Worm (Caenorhabditis elegans) whole organism, young adult: ENCODE results near the gene gcy-3.

ENCODE experiments used
- B0336.3 ChIP-seq: fragments of 200-800 bp; sonication (Bioruptor generic); IDR thresholded peaks from 2 replicates; pipeline ENCODE4 v1.3.6; 2022; ENCODE audit warnings: missing genetic modification characterization, missing compliant biosample characterization
- D2030.7 ChIP-seq: fragments of 200-800 bp; sonication (Bioruptor generic); IDR thresholded peaks from 2 replicates; pipeline ENCODE4 v1.3.6; 2022; ENCODE audit warnings: missing genetic modification reagents, missing genetic modification characterization, missing compliant biosample characterization
- F22D6.2 ChIP-seq: sonication (generic microtip); optimal IDR thresholded peaks from 2 replicates; lab custom pipeline; 2016; ENCODE audit warnings: mild to moderate bottlenecking, missing genetic modification characterization, missing compliant biosample characterization
- F33H1.4 ChIP-seq: fragments of 200-800 bp; sonication (Bioruptor generic); IDR thresholded peaks from 2 replicates; pipeline ENCODE4 v1.3.6; 2022; ENCODE audit warnings: missing genetic modification reagents, missing genetic modification characterization, missing compliant biosample characterization
- F39B2.1 ChIP-seq: fragments of 200-800 bp; sonication (Bioruptor generic); IDR thresholded peaks from 2 replicates; pipeline ENCODE4 v1.3.6; 2022; ENCODE audit warnings: missing genetic modification reagents, missing genetic modification characterization, missing compliant biosample characterization
- F52B5.7 ChIP-seq: sonication (generic microtip); optimal IDR thresholded peaks from 2 replicates; lab custom pipeline; 2016; ENCODE audit warnings: mild to moderate bottlenecking, missing genetic modification characterization, missing compliant biosample characterization
- Y67H2A.10 ChIP-seq: fragments of 200-800 bp; sonication (Bioruptor generic); conservative IDR thresholded peaks from 2 replicates; pipeline ENCODE4 v1.3.6; 2022; ENCODE audit warnings: missing genetic modification reagents, missing genetic modification characterization, missing compliant biosample characterization
- Y79H2A.3 ChIP-seq: fragments of 200-800 bp; sonication (Bioruptor generic); conservative IDR thresholded peaks from 2 replicates; pipeline ENCODE4 v1.3.6; 2022; ENCODE audit warnings: missing genetic modification reagents, missing genetic modification characterization, missing compliant biosample characterization
- aptf-2 ChIP-seq: fragments of 200-800 bp; sonication (Bioruptor generic); conservative IDR thresholded peaks from 2 replicates; pipeline ENCODE4 v1.3.6; 2022; ENCODE audit warnings: missing genetic modification reagents, missing genetic modification characterization, missing compliant biosample characterization
- aptf-3 ChIP-seq: fragments of 200-800 bp; sonication (Bioruptor generic); IDR thresholded peaks from 2 replicates; pipeline ENCODE4 v1.3.6; 2022; ENCODE audit warnings: missing genetic modification characterization, missing compliant biosample characterization
- attf-3 ChIP-seq: fragments of 200-800 bp; sonication (Bioruptor generic); conservative IDR thresholded peaks from 2 replicates; pipeline ENCODE4 v1.3.6; 2022; ENCODE audit warnings: missing genetic modification reagents, missing genetic modification characterization, missing compliant biosample characterization
- attf-5 ChIP-seq: fragments of 200-800 bp; sonication (Bioruptor generic); optimal IDR thresholded peaks from 2 replicates; lab custom pipeline; 2018; ENCODE audit warnings: mild to moderate bottlenecking, missing genetic modification characterization, missing compliant biosample characterization
- attf-6 ChIP-seq: fragments of 200-800 bp; sonication (Bioruptor generic); IDR thresholded peaks from 2 replicates; pipeline ENCODE4 v1.3.6; 2022; ENCODE audit warnings: missing genetic modification reagents, missing genetic modification characterization, missing compliant biosample characterization
- bed-1 ChIP-seq: fragments of 200-800 bp; sonication (Bioruptor generic); IDR thresholded peaks from 2 replicates; pipeline ENCODE4 v1.3.6; 2022; ENCODE audit warnings: missing genetic modification reagents, missing genetic modification characterization, missing compliant biosample characterization
- bed-2 ChIP-seq: fragments of 200-800 bp; sonication (Bioruptor generic); IDR thresholded peaks from 2 replicates; pipeline ENCODE4 v1.3.6; 2022; ENCODE audit warnings: missing genetic modification reagents, missing genetic modification characterization, missing compliant biosample characterization
- ceh-27 ChIP-seq: fragments of 200-800 bp; sonication (Bioruptor generic); optimal IDR thresholded peaks from 2 replicates; lab custom pipeline; 2018; ENCODE audit warnings: mild to moderate bottlenecking, missing genetic modification characterization, moderate library complexity, missing compliant biosample characterization
- ceh-40 ChIP-seq: fragments of 200-800 bp; sonication (Bioruptor generic); IDR thresholded peaks from 2 replicates; pipeline ENCODE4 v1.3.6; 2022; ENCODE audit warnings: missing genetic modification characterization, missing compliant biosample characterization
- ceh-58 ChIP-seq: fragments of 200-800 bp; sonication (Bioruptor generic); IDR thresholded peaks from 2 replicates; pipeline ENCODE4 v1.3.6; 2022; ENCODE audit warnings: missing genetic modification characterization, missing compliant biosample characterization
- chd-7 ChIP-seq: sonication (generic microtip); optimal IDR thresholded peaks from 2 replicates; lab custom pipeline; 2016; ENCODE audit warnings: mild to moderate bottlenecking, missing genetic modification characterization, moderate library complexity, missing compliant biosample characterization
- dox-1 ChIP-seq: fragments of 200-800 bp; sonication (Bioruptor generic); IDR thresholded peaks from 2 replicates; pipeline ENCODE4 v1.3.6; 2022; ENCODE audit warnings: missing genetic modification reagents, missing genetic modification characterization, missing compliant biosample characterization
- hrde-1 ChIP-seq: sonication (generic microtip); optimal IDR thresholded peaks from 2 replicates; lab custom pipeline; 2016; ENCODE audit warnings: missing genetic modification characterization, mild to moderate bottlenecking, missing compliant biosample characterization, moderate library complexity, missing genotype, missing genetic modification reagents, borderline replicate concordance
- lin-40 ChIP-seq: sonication (generic microtip); optimal IDR thresholded peaks from 2 replicates; lab custom pipeline; 2016; ENCODE audit warnings: missing genetic modification characterization, mild to moderate bottlenecking, missing compliant biosample characterization, missing genotype, missing genetic modification reagents
- lin-54 ChIP-seq: fragments of 200-800 bp; sonication (Bioruptor generic); optimal IDR thresholded peaks from 2 replicates; lab custom pipeline; 2018; ENCODE audit warnings: mild to moderate bottlenecking, missing genetic modification characterization, missing compliant biosample characterization
- lsl-1 ChIP-seq: fragments of 200-800 bp; sonication (Bioruptor generic); optimal IDR thresholded peaks from 2 replicates; lab custom pipeline; 2018; ENCODE audit warnings: mild to moderate bottlenecking, missing genetic modification characterization, moderate library complexity, missing compliant biosample characterization
- madf-3 ChIP-seq: fragments of 200-800 bp; sonication (Bioruptor generic); IDR thresholded peaks from 2 replicates; pipeline ENCODE4 v1.3.6; 2022; ENCODE audit warnings: missing genetic modification reagents, missing genetic modification characterization, missing compliant biosample characterization
- madf-6 ChIP-seq: fragments of 200-800 bp; sonication (Bioruptor generic); IDR thresholded peaks from 2 replicates; pipeline ENCODE4 v1.3.6; 2022; ENCODE audit warnings: missing genetic modification reagents, missing genetic modification characterization, missing compliant biosample characterization
- madf-8 ChIP-seq: fragments of 200-800 bp; sonication (Bioruptor generic); conservative IDR thresholded peaks from 2 replicates; pipeline ENCODE4 v1.3.6; 2022; ENCODE audit warnings: missing genetic modification reagents, missing genetic modification characterization, missing compliant biosample characterization
- mcd-1 ChIP-seq: fragments of 200-800 bp; sonication (Bioruptor generic); IDR thresholded peaks from 2 replicates; pipeline ENCODE4 v1.3.6; 2022; ENCODE audit warnings: missing genetic modification reagents, missing genetic modification characterization, missing compliant biosample characterization
- mel-28 ChIP-seq: sonication (generic microtip); optimal IDR thresholded peaks from 2 replicates; lab custom pipeline; 2016; ENCODE audit warnings: borderline replicate concordance, mild to moderate bottlenecking, missing genetic modification characterization, missing compliant biosample characterization
- mes-4 ChIP-seq: sonication (generic microtip); optimal IDR thresholded peaks from 2 replicates; lab custom pipeline; 2016; ENCODE audit warnings: missing genotype, missing genetic modification characterization, missing compliant biosample characterization
- mxl-1 ChIP-seq: sonication (generic microtip); optimal IDR thresholded peaks from 2 replicates; lab custom pipeline; 2016; ENCODE audit warnings: missing genetic modification characterization, missing compliant biosample characterization
- nfyb-1 ChIP-seq: fragments of 200-800 bp; sonication (Bioruptor generic); IDR thresholded peaks from 2 replicates; pipeline ENCODE4 v1.3.6; 2022; ENCODE audit warnings: missing genetic modification reagents, missing genetic modification characterization, missing compliant biosample characterization
- nhr-27 ChIP-seq: fragments of 200-800 bp; sonication (Bioruptor generic); optimal IDR thresholded peaks from 2 replicates; lab custom pipeline; 2018; ENCODE audit warnings: mild to moderate bottlenecking, missing genetic modification characterization, moderate library complexity, missing compliant biosample characterization
- nhr-90 ChIP-seq: sonication (generic microtip); optimal IDR thresholded peaks from 2 replicates; lab custom pipeline; 2016; ENCODE audit warnings: missing genotype, mild to moderate bottlenecking, missing genetic modification characterization, missing compliant biosample characterization
- rec-8 ChIP-seq, 2 experiments: sonication (generic microtip); optimal IDR thresholded peaks; 2 replicates each; lab custom pipeline; 2016; ENCODE audit warnings: mild to moderate bottlenecking in 2 of 2, missing genetic modification characterization in 2 of 2, missing genetic modification reagents in 2 of 2, missing genotype in 2 of 2, missing biosample characterization in 1 of 2, missing compliant biosample characterization in 1 of 2, moderate library complexity in 1 of 2
- snpc-1.3 ChIP-seq: sonication (generic microtip); optimal IDR thresholded peaks from 2 replicates; lab custom pipeline; 2017; ENCODE audit warnings: missing genetic modification characterization, mild to moderate bottlenecking, missing compliant biosample characterization, antibody characterized with exemption, moderate library complexity, missing genotype, missing genetic modification reagents; ENCODE audit not compliant: insufficient read depth
- tlf-1 ChIP-seq: fragments of 200-800 bp; sonication (Bioruptor generic); optimal IDR thresholded peaks from 2 replicates; lab custom pipeline; 2018; ENCODE audit warnings: mild to moderate bottlenecking, missing genetic modification characterization, missing compliant biosample characterization
- unc-130 ChIP-seq: sonication (generic microtip); optimal IDR thresholded peaks from 2 replicates; lab custom pipeline; 2016; ENCODE audit warnings: missing genetic modification reagents, missing genetic modification characterization, missing compliant biosample characterization
- xnd-1 ChIP-seq: sonication (generic microtip); optimal IDR thresholded peaks from 2 replicates; lab custom pipeline; 2016; ENCODE audit warnings: missing genotype, missing genetic modification reagents, missing genetic modification characterization, missing compliant biosample characterization
- zim-3 ChIP-seq: sonication (generic microtip); optimal IDR thresholded peaks from 2 replicates; lab custom pipeline; 2017; ENCODE audit warnings: mild to moderate bottlenecking, missing genetic modification characterization, moderate library complexity, missing compliant biosample characterization
- ztf-22 ChIP-seq: fragments of 200-800 bp; sonication (Bioruptor generic); optimal IDR thresholded peaks from 2 replicates; lab custom pipeline; 2018; ENCODE audit warnings: mild to moderate bottlenecking, missing genetic modification characterization, moderate library complexity, missing compliant biosample characterization
- ztf-28 ChIP-seq: fragments of 200-800 bp; sonication (Bioruptor generic); IDR thresholded peaks from 2 replicates; pipeline ENCODE4 v1.3.6; 2022; ENCODE audit warnings: missing genetic modification reagents, missing genetic modification characterization, missing compliant biosample characterization
- ztf-6 ChIP-seq: fragments of 200-800 bp; sonication (Bioruptor generic); IDR thresholded peaks from 2 replicates; pipeline ENCODE4 v1.3.6; 2022; ENCODE audit warnings: missing genetic modification reagents, missing genetic modification characterization, missing compliant biosample characterization

Gene gcy-3

DNA sequence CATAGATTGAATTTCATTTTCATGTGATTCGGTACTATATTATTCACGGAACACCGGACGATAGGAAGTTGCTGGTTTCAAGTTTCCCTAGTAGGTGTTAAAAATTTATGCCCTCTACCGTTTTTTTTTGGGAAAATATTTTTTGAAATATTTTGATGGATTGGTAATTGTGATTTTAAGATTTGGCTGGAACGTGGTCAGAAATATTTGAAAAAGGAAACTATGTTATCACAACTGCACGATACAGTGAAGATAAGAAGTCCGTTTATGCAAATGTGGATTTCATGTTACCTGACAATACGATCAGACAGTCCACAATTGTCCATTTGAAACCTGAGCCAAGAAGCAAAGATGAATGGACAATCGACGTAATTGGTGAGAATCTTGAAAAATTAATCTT is 15.9 kb upstream of the gcy-3 start, which contains the start of gene AH6.17:
TSS of gene AH6.17 (plus strand) at position 185 of the 400 bp plus-strand sequence.
- no peak for TF ChIP-seq attf-6 (GFP tag; lab: Robert Waterston, UW)
- no peak for TF ChIP-seq F33H1.4
- TF ChIP-seq attf-3 (GFP tag; lab: Robert Waterston, UW), result no peak

DNA sequence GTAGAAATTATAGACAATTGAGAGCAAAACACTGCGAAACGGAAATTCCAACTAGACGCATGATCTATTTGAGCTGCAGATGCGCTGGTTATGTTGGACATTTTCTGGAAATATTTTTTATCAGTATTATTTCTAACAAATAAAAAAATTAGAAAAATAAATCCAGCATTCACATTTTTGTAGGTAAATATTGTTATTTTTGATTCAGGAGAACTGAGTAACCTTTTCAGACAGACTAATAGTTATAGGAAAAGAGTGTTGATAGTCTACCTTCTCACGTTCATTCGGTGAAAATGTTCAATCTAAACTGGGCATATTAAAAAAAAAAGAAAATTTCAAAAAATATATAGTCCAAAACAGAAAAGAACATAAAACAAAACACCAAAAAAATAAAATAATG is 14.5 kb upstream of the gcy-3 start, which contains the start of gene sra-1:
TSS of gene sra-1 (minus strand) at position 101 of the 400 bp plus-strand sequence.
- no peak for TF ChIP-seq lin-40
- no peak for TF ChIP-seq F33H1.4
- TF ChIP-seq F22D6.2 (tag; lab: Kevin White, UChicago), result no peak
- no peak for TF ChIP-seq aptf-3 (GFP tag; lab: Robert Waterston, UW)
- no peak for TF ChIP-seq chd-7 (tag; lab: Kevin White, UChicago)
- TF ChIP-seq Y79H2A.3 (GFP tag; lab: Robert Waterston, UW), result no peak
- TF ChIP-seq D2030.7 (GFP tag; lab: Robert Waterston, UW), result no peak
- TF ChIP-seq rec-8 (tag; optimal IDR thresholded peaks at IDR 0.05; lab: Kevin White, UChicago), result no peak
- no peak for TF ChIP-seq lin-54 (GFP tag; lab: Kevin White, UChicago)
- TF ChIP-seq unc-130 (GFP tag; lab: Kevin White, UChicago), result no peak
- no peak for TF ChIP-seq mcd-1 (GFP tag; lab: Robert Waterston, UW)
- no peak for TF ChIP-seq aptf-2 (GFP tag; lab: Robert Waterston, UW)
- no peak for TF ChIP-seq tlf-1
- no peak for TF ChIP-seq zim-3 (tag; lab: Kevin White, UChicago)
- TF ChIP-seq madf-3, result no peak
- TF ChIP-seq xnd-1 (tag; lab: Kevin White, UChicago), result no peak
- no peak for TF ChIP-seq bed-2 (GFP tag; lab: Robert Waterston, UW)
- no peak for TF ChIP-seq ceh-27 (GFP tag; lab: Kevin White, UChicago)
- no peak for TF ChIP-seq ztf-22 (GFP tag; lab: Kevin White, UChicago)

DNA sequence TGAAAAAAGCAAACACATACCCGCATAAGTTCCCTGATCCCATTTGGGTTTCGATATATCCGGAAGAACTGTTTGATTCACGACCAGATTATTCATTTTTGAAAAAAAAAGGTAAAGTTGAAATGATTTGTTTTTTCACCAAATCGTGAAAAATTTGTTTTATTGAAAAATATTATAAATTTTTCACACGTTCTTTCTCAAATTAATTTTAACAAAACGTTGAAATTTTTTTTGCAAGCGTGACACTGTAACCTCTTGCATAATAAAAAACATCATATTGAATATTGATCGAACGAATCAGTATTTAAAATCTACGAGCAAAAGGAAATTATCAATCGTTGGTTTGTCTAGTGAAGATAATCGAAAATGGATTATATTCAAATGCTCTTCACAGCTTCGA is 11.7 kb upstream of the gcy-3 start, which contains the start of the genes sfxn-1.1 and AH6.3:
TSS of gene sfxn-1.1 (minus strand) at position 101 of the 400 bp plus-strand sequence.
TSS of gene AH6.3 (plus strand) at position 275 of the 400 bp plus-strand sequence.
- TF ChIP-seq nfyb-1 (GFP tag; lab: Robert Waterston, UW) (no peak), bed-2 (GFP tag; lab: Robert Waterston, UW) (no peak), madf-6 (GFP tag; lab: Robert Waterston, UW) (no peak), nhr-90 (no peak), aptf-3 (GFP tag; lab: Robert Waterston, UW) (no peak), B0336.3 (GFP tag; lab: Robert Waterston, UW) (no peak), ceh-58 (GFP tag; lab: Robert Waterston, UW) (no peak), mes-4 (tag; lab: Kevin White, UChicago) (no peak), mel-28 (tag; lab: Kevin White, UChicago) (no peak), ceh-40 (GFP tag; lab: Robert Waterston, UW) (no peak), F39B2.1 (GFP tag; lab: Robert Waterston, UW) (no peak), nhr-27 (tag; lab: Kevin White, UChicago) (no peak)

DNA sequence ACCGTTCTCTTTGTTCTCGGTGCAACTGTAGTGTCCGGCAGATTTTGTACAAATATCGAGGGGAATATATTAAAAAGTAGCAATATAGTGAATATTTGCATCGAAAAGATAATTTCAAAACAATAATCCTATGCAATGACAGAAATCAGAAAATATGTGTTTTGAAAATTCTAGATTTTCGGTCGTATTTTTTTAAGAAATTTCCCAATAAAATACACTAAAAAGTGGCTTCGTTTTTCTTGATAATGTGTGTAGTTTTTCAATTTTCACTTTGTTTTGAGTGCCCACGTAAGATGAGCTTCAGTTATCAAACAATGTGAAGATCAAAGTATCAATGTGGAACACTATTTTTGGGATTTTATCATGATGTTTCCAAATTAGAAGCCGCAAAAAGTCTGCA is 9.8 kb upstream of the gcy-3 start, which contains the start of gene gcy-1:
TSS of gene gcy-1 (minus strand) at position 101 of the 400 bp plus-strand sequence.
- TF ChIP-seq snpc-1.3 (tag; lab: Kevin White, UChicago) (no peak), mxl-1 (tag; lab: Kevin White, UChicago) (no peak), ztf-6 (GFP tag; lab: Robert Waterston, UW) (no peak), hrde-1 (tag; lab: Kevin White, UChicago) (no peak), madf-8 (GFP tag; lab: Robert Waterston, UW) (no peak), lin-54 (GFP tag; lab: Kevin White, UChicago) (no peak), attf-5 (GFP tag; lab: Kevin White, UChicago) (no peak), lsl-1 (GFP tag; lab: Kevin White, UChicago) (no peak), madf-3 (no peak), Y67H2A.10 (GFP tag; lab: Robert Waterston, UW) (no peak), bed-1 (no peak), ceh-58 (GFP tag; lab: Robert Waterston, UW) (no peak), aptf-2 (GFP tag; lab: Robert Waterston, UW) (no peak), F52B5.7 (tag; lab: Kevin White, UChicago) (no peak), unc-130 (GFP tag; lab: Kevin White, UChicago) (no peak), ztf-28 (no peak), dox-1 (no peak)
